Fruit fly (Drosophila melanogaster): ENCODE data around the gene ND-15.

ND-15 gene

dm6 chr2L:114429-114828, at the start of gene ND-15 (continued):
- TF ChIP-seq sens (GFP tag) (peak; percentile 71), CG14710 (tag; optimal IDR thresholded peaks at IDR 0.05) (peak; percentile 14), sob (GFP tag; IDR thresholded peaks at IDR 0.05) (0 out of 2 replicates have a peak, but pooled peaks have one; percentile 15), scrt (GFP tag; optimal IDR thresholded peaks at IDR 0.05) (peak; percentile 73), zen2 (GFP tag; IDR thresholded peaks at IDR 0.05; ENCODE audit: partially characterized antibody) (peak; percentile 46; the same call in 1 of the 3 replicates), HLH4C (GFP tag; IDR thresholded peaks at IDR 0.05; ENCODE audit: partially characterized antibody) (peak; percentile 77), inv (GFP tag; IDR thresholded peaks at IDR 0.05; ENCODE audit: partially characterized antibody) (peak; percentile 78), exex (tag; optimal IDR thresholded peaks at IDR 0.05) (peak; percentile 25), nerfin-2 (GFP tag; IDR thresholded peaks at IDR 0.05; ENCODE audit: partially characterized antibody) (0 out of 2 replicates have a peak, but pooled peaks have one; percentile 31), CG1832 (GFP tag; optimal IDR thresholded peaks at IDR 0.05) (no peak), CG6854 (GFP tag; optimal IDR thresholded peaks at IDR 0.05) (no peak), CG1603 (tag; optimal IDR thresholded peaks at IDR 0.05) (peak; percentile 65), E2f2 (GFP tag; IDR thresholded peaks at IDR 0.05) (peak; percentile 57), jumu (GFP tag; optimal IDR thresholded peaks at IDR 0.05) (no peak), Doc3 (GFP tag; IDR thresholded peaks at IDR 0.05; ENCODE audit: partially characterized antibody) (peak; percentile 54; the same call in 2 of the 3 replicates), Myb (GFP tag; optimal IDR thresholded peaks at IDR 0.05) (peak; percentile 98), CG17186 (GFP tag; optimal IDR thresholded peaks at IDR 0.05) (peak; percentile 58), CG16863 (GFP tag; optimal IDR thresholded peaks at IDR 0.05) (no peak), vnd (GFP tag; IDR thresholded peaks at IDR 0.05; ENCODE audit: partially characterized antibody) (peak; percentile 66), sd (tag; optimal IDR thresholded peaks at IDR 0.05) (peak; percentile 54), BEAF-32 (GFP tag; optimal IDR thresholded peaks at IDR 0.05) (peak; percentile 83), kay (GFP tag; optimal IDR thresholded peaks at IDR 0.05) (no peak), Rfx (GFP tag; IDR thresholded peaks at IDR 0.05) (peak; percentile 17; the same call in 1 of the 2 replicates), knrl (GFP tag; IDR thresholded peaks at IDR 0.05; ENCODE audit: partially characterized antibody) (peak; percentile 73; the same call in 2 of the 3 replicates), CG12769 (tag; optimal IDR thresholded peaks at IDR 0.05) (peak; percentile 74), CG2116 (GFP tag; optimal IDR thresholded peaks at IDR 0.05) (peak; percentile 93), CG6791 (GFP tag; IDR thresholded peaks at IDR 0.05; ENCODE audit: partially characterized antibody) (0 out of 3 replicates have a peak, but pooled peaks have one; percentile 50), Nf-YA (GFP tag; IDR thresholded peaks at IDR 0.05) (no peak), CG15479 (GFP tag; optimal IDR thresholded peaks at IDR 0.05) (peak; percentile 50), CG34224 (GFP tag; IDR thresholded peaks at IDR 0.05; ENCODE audit: partially characterized antibody) (peak; percentile 76), CG15514 (GFP tag; optimal IDR thresholded peaks at IDR 0.05) (peak; percentile 86), CG16813 (GFP tag; IDR thresholded peaks at IDR 0.05; ENCODE audit: partially characterized antibody) (peak; percentile 82)

- no peak for TF ChIP-seq fu2 (GFP tag; optimal IDR thresholded peaks at IDR 0.05)
- TF ChIP-seq CG8290 (GFP tag; optimal IDR thresholded peaks at IDR 0.05) = no peak
- peak in 1 of 2 experiments; percentile 15 for TF ChIP-seq CG8290 (tag; optimal IDR thresholded peaks at IDR 0.05)
- 0 out of 2 replicates have a peak, but pooled peaks have one; percentile 18 for TF ChIP-seq sna (GFP tag; IDR thresholded peaks at IDR 0.05; ENCODE audit: partially characterized antibody)
- no peak for TF ChIP-seq Tbp (GFP tag; optimal IDR thresholded peaks at IDR 0.05)
- TF ChIP-seq tup (GFP tag; optimal IDR thresholded peaks at IDR 0.05) = no peak
- TF ChIP-seq Ets97D (GFP tag; optimal IDR thresholded peaks at IDR 0.05) = no peak
- TF ChIP-seq row (GFP tag; IDR thresholded peaks at IDR 0.05) = peak; percentile 28; the same call in 1 of the 3 replicates
- TF ChIP-seq emc (GFP tag; optimal IDR thresholded peaks at IDR 0.05) = no peak
- no peak for TF ChIP-seq NFAT (GFP tag; IDR thresholded peaks at IDR 0.05)
- TF ChIP-seq stwl (tag; optimal IDR thresholded peaks at IDR 0.05) = peak; percentile 9
- TF ChIP-seq nom (GFP tag; optimal IDR thresholded peaks at IDR 0.05) = no peak
- TF ChIP-seq wor (GFP tag; IDR thresholded peaks at IDR 0.05) = no peak
- no peak for TF ChIP-seq CG17328 (GFP tag; IDR thresholded peaks at IDR 0.05)
- TF ChIP-seq D19A (tag; optimal IDR thresholded peaks at IDR 0.05) = peak; percentile 85
- peak; percentile 40 for TF ChIP-seq BEAF-32 (GFP tag; optimal IDR thresholded peaks at IDR 0.05)
- TF ChIP-seq CG15269 (tag; optimal IDR thresholded peaks at IDR 0.05) = no peak
- peak; percentile 28; the same call in 1 of the 2 replicates for TF ChIP-seq bbx (GFP tag; IDR thresholded peaks at IDR 0.05; ENCODE audit: partially characterized antibody)
These were observed 49.1 kb upstream of the ND-15 start, which contains the start of gene Cda5 for dm6 chr2L:65354-65949. TSS of gene Cda5 (minus strand) at chr2L:65404.
